Fruit fly (Drosophila melanogaster): Measurements from ENCODE around the gene CG32071.

- TF ChIP-seq CG7271 (tag; optimal IDR thresholded peaks at IDR 0.05) (no peak), Dip3 (GFP tag; optimal IDR thresholded peaks at IDR 0.05) (no peak), CG17912 (GFP tag; optimal IDR thresholded peaks at IDR 0.05) (no peak), CG4820 (GFP tag; optimal IDR thresholded peaks at IDR 0.05) (no peak), Sox100B (GFP tag; optimal IDR thresholded peaks at IDR 0.05) (no peak)
Observed at dm6 chr3L:11103773-11104172, at the start of gene CG32071.

Data from whole organism, embryonic.